Fruit fly (Drosophila melanogaster): ENCODE data around the gene pho.

Gene pho

DNA sequence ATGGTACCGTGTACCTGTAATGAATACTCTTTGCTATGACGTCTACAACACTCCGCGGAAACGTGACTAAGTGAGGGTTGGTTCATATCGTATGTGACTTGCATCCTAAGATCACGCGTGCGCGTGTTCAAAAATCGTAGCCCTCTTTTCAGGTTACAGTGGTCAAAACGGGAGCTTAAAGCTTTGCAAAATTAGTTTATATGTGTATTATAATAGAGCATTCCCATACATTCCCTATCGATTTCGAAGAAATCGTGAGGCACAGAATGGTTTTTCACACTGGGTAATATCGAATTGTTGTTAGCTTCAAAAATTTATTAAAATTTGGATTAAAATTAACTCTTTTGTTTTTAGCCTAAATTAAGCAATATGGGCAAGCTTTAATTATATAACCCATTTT, 35.0 kb downstream of the pho start (continued):
- TF ChIP-seq eg (GFP tag; IDR thresholded peaks at IDR 0.05) = no peak
- no peak for TF ChIP-seq CG15336 (GFP tag; IDR thresholded peaks at IDR 0.05)
- no peak for TF ChIP-seq Eip75B (GFP tag; optimal IDR thresholded peaks at IDR 0.05)
- TF ChIP-seq CG16779 (tag; optimal IDR thresholded peaks at IDR 0.05) = no peak

- TF ChIP-seq acj6 (GFP tag; optimal IDR thresholded peaks at IDR 0.05) (no peak), CG11294 (GFP tag; IDR thresholded peaks at IDR 0.05) (no peak), fd59A (GFP tag; optimal IDR thresholded peaks at IDR 0.05) (no peak), CG1621 (tag; optimal IDR thresholded peaks at IDR 0.05) (no peak), CG32006 (GFP tag; optimal IDR thresholded peaks at IDR 0.05) (no peak), topi (GFP tag; optimal IDR thresholded peaks at IDR 0.05) (no peak), Eip78C (GFP tag) (no peak), Sox102F (GFP tag; optimal IDR thresholded peaks at IDR 0.05) (no peak), CG6808 (GFP tag; optimal IDR thresholded peaks at IDR 0.05) (no peak), cyc (GFP tag; optimal IDR thresholded peaks at IDR 0.05) (no peak), CG8319 (GFP tag; optimal IDR thresholded peaks at IDR 0.05) (no peak), Hr38 (GFP tag; optimal IDR thresholded peaks at IDR 0.05) (no peak), Sox15 (GFP tag; optimal IDR thresholded peaks at IDR 0.05) (no peak), Hr4 (GFP tag; optimal IDR thresholded peaks at IDR 0.05) (no peak), Smox (GFP tag; optimal IDR thresholded peaks at IDR 0.05) (no peak), CG10669 (GFP tag; optimal IDR thresholded peaks at IDR 0.05) (no peak)
Observed at dm6 chr4:1144715-1145114, 36.7 kb downstream of the pho start.

dm6 chr4:1127000-1127399, 54.4 kb downstream of the pho start:
- TF ChIP-seq CG6854 (GFP tag; optimal IDR thresholded peaks at IDR 0.05) = no peak

DNA sequence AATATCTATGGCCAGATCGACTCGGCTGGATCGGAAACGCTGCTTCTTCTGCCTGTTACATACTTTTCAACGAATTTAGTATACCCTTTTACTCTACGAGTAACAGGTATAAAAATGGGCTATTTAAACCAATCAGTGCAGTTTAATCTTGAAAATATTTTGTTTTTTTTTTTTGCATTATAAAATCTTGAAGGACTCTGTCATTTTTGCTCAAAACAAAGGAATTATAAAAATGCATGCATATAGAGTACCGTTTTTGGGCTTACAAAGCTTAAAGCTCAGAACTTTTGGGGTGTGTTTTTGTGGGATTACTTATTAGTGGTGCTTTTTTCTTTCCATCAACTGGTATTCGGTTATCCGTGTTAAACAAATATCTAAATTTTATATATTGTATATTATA, 55.1 kb downstream of the pho start, which contains the start of gene CG11155:
CG11155 (plus strand) TSS at position 313 of the 400 bp plus-strand sequence.
- TF ChIP-seq Ets96B (tag; optimal IDR thresholded peaks at IDR 0.05) (no peak), esn (GFP tag; optimal IDR thresholded peaks at IDR 0.05) (no peak), fkh (GFP tag; optimal IDR thresholded peaks at IDR 0.05) (no peak), dac (GFP tag; optimal IDR thresholded peaks at IDR 0.05) (no peak), CG6163 (GFP tag; IDR thresholded peaks at IDR 0.05) (no peak), Hr4 (GFP tag; optimal IDR thresholded peaks at IDR 0.05) (no peak), CG10669 (GFP tag; optimal IDR thresholded peaks at IDR 0.05) (no peak), CG34406 (GFP tag; optimal IDR thresholded peaks at IDR 0.05) (no peak), Hr39 (GFP tag; optimal IDR thresholded peaks at IDR 0.05) (no peak)

- TF ChIP-seq CG9139 (GFP tag; optimal IDR thresholded peaks at IDR 0.05) = no peak
- TF ChIP-seq fd85E (GFP tag; optimal IDR thresholded peaks at IDR 0.05) = no peak
- TF ChIP-seq Eip78C (GFP tag) = no peak
- TF ChIP-seq CG11294 (GFP tag; IDR thresholded peaks at IDR 0.05) = no peak
- no peak for TF ChIP-seq CG8319 (GFP tag; optimal IDR thresholded peaks at IDR 0.05)
- no peak for TF ChIP-seq Hr38 (GFP tag; optimal IDR thresholded peaks at IDR 0.05)
- no peak for TF ChIP-seq Ets21C (GFP tag; optimal IDR thresholded peaks at IDR 0.05)
- no peak for TF ChIP-seq CG4318 (GFP tag; optimal IDR thresholded peaks at IDR 0.05)
- TF ChIP-seq CG1621 (tag; optimal IDR thresholded peaks at IDR 0.05) = no peak
- no peak for TF ChIP-seq CG10669 (GFP tag; optimal IDR thresholded peaks at IDR 0.05)
- no peak for TF ChIP-seq net (GFP tag; optimal IDR thresholded peaks at IDR 0.05)
- TF ChIP-seq CG32006 (GFP tag; optimal IDR thresholded peaks at IDR 0.05) = no peak
- no peak for TF ChIP-seq CG34406 (GFP tag; optimal IDR thresholded peaks at IDR 0.05)
- TF ChIP-seq Eip75B (GFP tag; optimal IDR thresholded peaks at IDR 0.05) = no peak
- no peak for TF ChIP-seq ss (GFP tag; optimal IDR thresholded peaks at IDR 0.05)
- no peak for TF ChIP-seq Sox15 (GFP tag; optimal IDR thresholded peaks at IDR 0.05)
Observed at dm6 chr4:1124494-1124780, 57.0 kb downstream of the pho start.

All from whole organism, prepupa.